Fruit fly (Drosophila melanogaster) whole organism, wandering third instar larva: Measurements from ENCODE around the gene Oseg5.

Experiments
- CG32264 ChIP-seq: fragments of 200-800 bp; sonication (Bioruptor generic); optimal IDR thresholded peaks from 2 replicates; lab custom pipeline; 2016; ENCODE audit warnings: missing biosample characterization, missing genetic modification characterization
- CG9705 ChIP-seq: fragments of 200-800 bp; sonication (Bioruptor generic); optimal IDR thresholded peaks from 2 replicates; lab custom pipeline; 2018; ENCODE audit warnings: missing biosample characterization, mild to moderate bottlenecking, missing genetic modification characterization
- CrebA ChIP-seq: fragments of 200-800 bp; sonication (Bioruptor generic); optimal IDR thresholded peaks from 2 replicates; lab custom pipeline; 2016; ENCODE audit warnings: missing biosample characterization, mild to moderate bottlenecking, missing genetic modification characterization, borderline replicate concordance
- Dfd ChIP-seq: fragments of >200 bp; optimal IDR thresholded peaks from 2 replicates; lab custom pipeline; 2017; ENCODE audit warnings: missing biosample characterization, missing genetic modification characterization
- Dif ChIP-seq: fragments of 200-275, 200-300 bp; sonication (Bioruptor generic); optimal IDR thresholded peaks from 2 replicates; lab custom pipeline; 2018; ENCODE audit warnings: missing biosample characterization, missing genetic modification characterization; ENCODE audit not compliant: partially characterized antibody
- HLH106 ChIP-seq: fragments of 200-800 bp; optimal IDR thresholded peaks from 3 replicates; lab custom pipeline; 2019; ENCODE audit warnings: missing biosample characterization, mild to moderate bottlenecking, missing genetic modification characterization, moderate library complexity
- Hnf4 ChIP-seq: fragments of 200-800 bp; sonication (Bioruptor generic); optimal IDR thresholded peaks from 2 replicates; lab custom pipeline; 2016; ENCODE audit warnings: missing biosample characterization, mild to moderate bottlenecking, missing genetic modification characterization
- Hr78 ChIP-seq: fragments of >200 bp; optimal IDR thresholded peaks from 2 replicates; lab custom pipeline; 2017; ENCODE audit warnings: missing biosample characterization, missing genetic modification characterization
- Hr83 ChIP-seq: fragments of 200-300 bp; sonication (Bioruptor generic); optimal IDR thresholded peaks from 2 replicates; lab custom pipeline; 2016; ENCODE audit warnings: missing biosample characterization, mild to moderate bottlenecking, missing genetic modification characterization, moderate library complexity; ENCODE audit not compliant: poor library complexity, severe bottlenecking
- Jra ChIP-seq: sonication (Bioruptor generic); optimal IDR thresholded peaks from 2 replicates; lab custom pipeline; 2016; ENCODE audit warnings: missing biosample characterization, missing genetic modification characterization
- Mio ChIP-seq: sonication (Bioruptor generic); optimal IDR thresholded peaks from 2 replicates; lab custom pipeline; 2016; ENCODE audit warnings: missing biosample characterization, missing genetic modification characterization
- Myc ChIP-seq: fragments of >200 bp; optimal IDR thresholded peaks from 2 replicates; lab custom pipeline; 2017
- N ChIP-seq: fragments of >200 bp; optimal IDR thresholded peaks from 2 replicates; lab custom pipeline; 2018; ENCODE audit warnings: missing biosample characterization, missing external identifiers, missing genetic modification characterization
- OdsH ChIP-seq: fragments of 200-800 bp; sonication (Bioruptor generic); optimal IDR thresholded peaks from 2 replicates; lab custom pipeline; 2016; ENCODE audit warnings: missing biosample characterization, mild to moderate bottlenecking, missing genetic modification characterization
- Rel ChIP-seq, 2 experiments: fragments of 200-800 bp; sonication (Bioruptor generic) in 1 of 2; optimal IDR thresholded peaks; 2 replicates in 1 of 2; 3 replicates in 1 of 2; lab custom pipeline; 2016 to 2019; ENCODE audit warnings: mild to moderate bottlenecking in 2 of 2, missing biosample characterization in 2 of 2, missing genetic modification characterization in 2 of 2, moderate library complexity in 1 of 2
- Sp1 ChIP-seq: fragments of 200-800 bp; sonication (Bioruptor generic); optimal IDR thresholded peaks from 3 replicates; lab custom pipeline; 2019; ENCODE audit warnings: missing biosample characterization, mild to moderate bottlenecking, missing genetic modification characterization, moderate library complexity
- Vsx2 ChIP-seq: fragments of 200-300, 225-300 bp; sonication (Bioruptor generic); optimal IDR thresholded peaks from 2 replicates; lab custom pipeline; 2018; ENCODE audit warnings: missing biosample characterization, missing genetic modification characterization; ENCODE audit not compliant: partially characterized antibody
- br ChIP-seq: fragments of 200-800 bp; sonication (Bioruptor generic); optimal IDR thresholded peaks from 2 replicates; lab custom pipeline; 2016; ENCODE audit warnings: missing biosample characterization, missing genetic modification characterization
- brk ChIP-seq: fragments of 200-800 bp; sonication (Bioruptor generic); optimal IDR thresholded peaks from 2 replicates; lab custom pipeline; 2016; ENCODE audit warnings: missing biosample characterization, mild to moderate bottlenecking, missing genetic modification characterization
- dl ChIP-seq, 2 experiments: fragments of 175-275, 200-275 bp in 1 of 2; fragments of 200-275 bp in 1 of 2; sonication (Bioruptor generic); optimal IDR thresholded peaks; lab custom pipeline; 2018; ENCODE audit warnings: mild to moderate bottlenecking in 2 of 2, missing biosample characterization in 2 of 2, missing genetic modification characterization in 2 of 2, moderate library complexity in 2 of 2; ENCODE audit not compliant: partially characterized antibody in 2 of 2, insufficient read depth in 1 of 2
- dmrt93B ChIP-seq: fragments of 200-800 bp; sonication (Bioruptor generic); optimal IDR thresholded peaks from 2 replicates; lab custom pipeline; 2018; ENCODE audit warnings: missing biosample characterization, mild to moderate bottlenecking, missing genetic modification characterization
- dsf ChIP-seq: sonication (Bioruptor generic); optimal IDR thresholded peaks from 2 replicates; lab custom pipeline; 2016; ENCODE audit warnings: missing biosample characterization, missing genetic modification characterization, borderline replicate concordance
- ey ChIP-seq: fragments of 200-800 bp; sonication (Bioruptor generic); optimal IDR thresholded peaks from 2 replicates; lab custom pipeline; 2016; ENCODE audit warnings: missing biosample characterization, missing genetic modification characterization
- foxo ChIP-seq, 2 experiments: fragments of 200-800 bp; sonication (Bioruptor generic); optimal IDR thresholded peaks; 2 replicates in 1 of 2; 3 replicates in 1 of 2; lab custom pipeline; 2016 to 2017; ENCODE audit warnings: missing biosample characterization in 2 of 2, missing genetic modification characterization in 2 of 2
- fru ChIP-seq: fragments of 200-800 bp; sonication (Bioruptor generic); optimal IDR thresholded peaks from 3 replicates; lab custom pipeline; 2016; ENCODE audit warnings: missing biosample characterization, mild to moderate bottlenecking, missing genetic modification characterization
- h ChIP-seq: fragments of 200-800 bp; sonication (Bioruptor generic); optimal IDR thresholded peaks from 3 replicates; lab custom pipeline; 2016; ENCODE audit warnings: missing biosample characterization, mild to moderate bottlenecking, missing genetic modification characterization
- jim ChIP-seq: fragments of 175-275, 200-325 bp; sonication (Bioruptor generic); optimal IDR thresholded peaks from 2 replicates; lab custom pipeline; 2016; ENCODE audit warnings: missing biosample characterization, mild to moderate bottlenecking, missing genetic modification characterization
- lola ChIP-seq: fragments of >200 bp; optimal IDR thresholded peaks from 2 replicates; lab custom pipeline; 2017; ENCODE audit warnings: missing biosample characterization, missing genetic modification characterization
- pan ChIP-seq: fragments of >200 bp; optimal IDR thresholded peaks from 2 replicates; lab custom pipeline; 2017
- psq ChIP-seq: fragments of 200-800 bp; sonication (Bioruptor generic); optimal IDR thresholded peaks from 3 replicates; lab custom pipeline; 2017; ENCODE audit warnings: missing biosample characterization, mild to moderate bottlenecking, missing genetic modification characterization, moderate library complexity
- rgr ChIP-seq: fragments of 200-800 bp; sonication (Bioruptor generic); optimal IDR thresholded peaks from 3 replicates; lab custom pipeline; 2016; ENCODE audit warnings: missing biosample characterization, mild to moderate bottlenecking, missing genetic modification characterization
- sage ChIP-seq: fragments of 200-800 bp; sonication (Bioruptor generic); optimal IDR thresholded peaks from 2 replicates; lab custom pipeline; 2016; ENCODE audit warnings: missing biosample characterization, mild to moderate bottlenecking, missing genetic modification characterization
- sv ChIP-seq: fragments of 200-800 bp; sonication (Bioruptor generic); optimal IDR thresholded peaks from 3 replicates; lab custom pipeline; 2016; ENCODE audit warnings: missing biosample characterization, missing genetic modification characterization
- tai ChIP-seq: sonication (Bioruptor generic); optimal IDR thresholded peaks from 2 replicates; lab custom pipeline; 2016; ENCODE audit warnings: missing biosample characterization, missing genetic modification characterization
- usp ChIP-seq: fragments of >200 bp; optimal IDR thresholded peaks from 2 replicates; lab custom pipeline; 2017; ENCODE audit warnings: missing biosample characterization, missing genetic modification characterization
- woc ChIP-seq: sonication (Bioruptor generic); optimal IDR thresholded peaks from 2 replicates; lab custom pipeline; 2016; ENCODE audit warnings: missing biosample characterization, mild to moderate bottlenecking, missing genetic modification characterization

Oseg5 gene

dm6 chr2L:20792521-20792920 lies 43.1 kb downstream of the Oseg5 start:
- TF ChIP-seq usp (GFP tag; lab: Kevin White, UChicago) (no peak), tai (GFP tag; lab: Kevin White, UChicago) (no peak), CrebA (GFP tag; lab: Kevin White, UChicago) (no peak), fru (no peak), pan (lab: Kevin White, UChicago) (no peak), Hr83 (GFP tag; lab: Kevin White, UChicago) (no peak), lola (GFP tag; lab: Kevin White, UChicago) (no peak), N (GFP tag; lab: Kevin White, UChicago) (no peak), ey (no peak)

- TF ChIP-seq Dif (GFP tag; lab: Kevin White, UChicago), result no peak
- TF ChIP-seq Vsx2 (GFP tag; lab: Kevin White, UChicago), result no peak
- no peak for TF ChIP-seq woc
- TF ChIP-seq dsf, result no peak
- no peak for TF ChIP-seq CG32264 (GFP tag; lab: Kevin White, UChicago)
- no peak for TF ChIP-seq jim
- TF ChIP-seq dl (GFP tag; optimal IDR thresholded peaks at IDR 0.05; lab: Kevin White, UChicago; ENCODE audit: insufficient read depth in 1 of 2, partially characterized antibody in 2 of 2), result no peak
- TF ChIP-seq Hnf4 (GFP tag; lab: Kevin White, UChicago), result no peak
- TF ChIP-seq rgr (GFP tag; lab: Kevin White, UChicago), result no peak
- TF ChIP-seq Mio, result no peak
- no peak for TF ChIP-seq psq (GFP tag; lab: Kevin White, UChicago)
- no peak for TF ChIP-seq pan (lab: Kevin White, UChicago)
- TF ChIP-seq Hr78 (GFP tag; lab: Kevin White, UChicago), result no peak
- TF ChIP-seq, all 38 proteins: peak for 0
These were observed 47.6 kb downstream of the Oseg5 start for dm6 chr2L:20788050-20788449.

- TF ChIP-seq pan (lab: Kevin White, UChicago), result no peak
- TF ChIP-seq woc, result peak; percentile 60
- peak; percentile 38 for TF ChIP-seq dmrt93B (GFP tag; lab: Kevin White, UChicago)
- peak in 1 of 2 experiments; percentile 82 for TF ChIP-seq foxo (GFP tag; optimal IDR thresholded peaks at IDR 0.05; lab: Kevin White, UChicago)
- peak; percentile 61 for TF ChIP-seq br (GFP tag; lab: Kevin White, UChicago)
- peak; percentile 38 for TF ChIP-seq Jra (GFP tag; lab: Kevin White, UChicago)
- TF ChIP-seq HLH106 (tag; lab: Kevin White, UChicago), result peak; percentile 71
- peak; percentile 44 for TF ChIP-seq ey
- peak; percentile 76 for TF ChIP-seq rgr (GFP tag; lab: Kevin White, UChicago)
- peak; percentile 74 for TF ChIP-seq OdsH (GFP tag; lab: Kevin White, UChicago)
- no peak for TF ChIP-seq CG32264 (GFP tag; lab: Kevin White, UChicago)
- peak; percentile 53 for TF ChIP-seq Sp1
- TF ChIP-seq sv (GFP tag; lab: Kevin White, UChicago), result peak; percentile 81
- TF ChIP-seq CrebA (GFP tag; lab: Kevin White, UChicago), result no peak
- no peak for TF ChIP-seq CG9705 (GFP tag; lab: Kevin White, UChicago)
- TF ChIP-seq h, result peak; percentile 84
- TF ChIP-seq dsf, result peak; percentile 48
- no peak for TF ChIP-seq Dfd
- TF ChIP-seq sage, result peak; percentile 76
- peak; percentile 77 for TF ChIP-seq Hnf4 (GFP tag; lab: Kevin White, UChicago)
- TF ChIP-seq N (GFP tag; lab: Kevin White, UChicago), result no peak
- peak; percentile 80 for TF ChIP-seq brk
- no peak for TF ChIP-seq Dif (GFP tag; lab: Kevin White, UChicago)
- TF ChIP-seq psq (GFP tag; lab: Kevin White, UChicago), result peak; percentile 65
- peak; percentile 54 for TF ChIP-seq fru
- TF ChIP-seq Rel (GFP tag; optimal IDR thresholded peaks at IDR 0.05; lab: Kevin White, UChicago), result no peak
- peak; percentile 27 for TF ChIP-seq Rel (tag; optimal IDR thresholded peaks at IDR 0.05; lab: Kevin White, UChicago)
- peak; percentile 78 for TF ChIP-seq Myc
These were observed 48.3 kb downstream of the Oseg5 start, which contains the start of gene Pomp for dm6 chr2L:20787271-20787791. Gene Pomp, plus strand, starts transcription at chr2L:20787656.
